Fruit fly (Drosophila melanogaster): ENCODE data around the gene Ssl1.

dm6 chr3L:22830132-22830697 lies 48.7 kb upstream of the Ssl1 start:
- TF ChIP-seq psq (optimal IDR thresholded peaks at IDR 0.05) (no peak), insv (optimal IDR thresholded peaks at IDR 0.05) (no peak), Sin3A (optimal IDR thresholded peaks at IDR 0.05) (no peak), h (optimal IDR thresholded peaks at IDR 0.05) (no peak), ttk (optimal IDR thresholded peaks at IDR 0.05) (no peak), Myc (optimal IDR thresholded peaks at IDR 0.05) (no peak)
